Fruit fly (Drosophila melanogaster) whole organism, adult: ENCODE data around the gene Osi8.

Experiments used
- CG11617 ChIP-seq: fragments of 200-800 bp; sonication (Bioruptor generic); optimal IDR thresholded peaks from 2 replicates; lab custom pipeline; 2017; ENCODE audit warnings: mild to moderate bottlenecking, missing biosample characterization, missing genetic modification reagents, missing genetic modification characterization
- CG12768 ChIP-seq: fragments of 200-800 bp; sonication (Bioruptor generic); optimal IDR thresholded peaks from 2 replicates; lab custom pipeline; 2017; ENCODE audit warnings: missing biosample characterization, missing genetic modification characterization, mild to moderate bottlenecking, moderate library complexity, missing genetic modification reagents
- CG14711 ChIP-seq: fragments of 200-800 bp; sonication (Bioruptor generic); optimal IDR thresholded peaks from 2 replicates; lab custom pipeline; 2018; ENCODE audit warnings: missing biosample characterization, mild to moderate bottlenecking, missing genetic modification characterization, moderate library complexity
- CG1620 ChIP-seq: fragments of 200-800 bp; sonication (Bioruptor generic); optimal IDR thresholded peaks from 2 replicates; lab custom pipeline; 2016; ENCODE audit warnings: missing biosample characterization, missing genetic modification characterization
- CG33017 ChIP-seq: fragments of 200-800 bp; sonication (Bioruptor generic); optimal IDR thresholded peaks from 2 replicates; lab custom pipeline; 2018; ENCODE audit warnings: missing biosample characterization, mild to moderate bottlenecking, missing genetic modification characterization, moderate library complexity
- CG5204 ChIP-seq: fragments of 200-800 bp; sonication (Bioruptor generic); optimal IDR thresholded peaks from 2 replicates; lab custom pipeline; 2016; ENCODE audit warnings: missing biosample characterization, missing genetic modification characterization
- CG7045 ChIP-seq: fragments of 200-800 bp; sonication (Bioruptor generic); optimal IDR thresholded peaks from 2 replicates; lab custom pipeline; 2017; ENCODE audit warnings: missing biosample characterization, mild to moderate bottlenecking, missing genetic modification characterization
- CG7101 ChIP-seq: fragments of 200-800 bp; sonication (Bioruptor generic); optimal IDR thresholded peaks from 2 replicates; lab custom pipeline; 2018; ENCODE audit warnings: missing biosample characterization, mild to moderate bottlenecking, missing genetic modification characterization, moderate library complexity
- Clk ChIP-seq: fragments of 200-800 bp; sonication (Bioruptor generic); optimal IDR thresholded peaks from 2 replicates; lab custom pipeline; 2017; ENCODE audit warnings: missing biosample characterization, missing genetic modification characterization
- Crg-1 ChIP-seq: fragments of 200-800 bp; sonication (Bioruptor generic); optimal IDR thresholded peaks from 2 replicates; lab custom pipeline; 2016; ENCODE audit warnings: missing biosample characterization, missing genetic modification characterization
- Hr96 ChIP-seq: fragments of 200-800 bp; sonication (Bioruptor generic); optimal IDR thresholded peaks from 2 replicates; lab custom pipeline; 2016; ENCODE audit warnings: missing biosample characterization, missing genetic modification characterization
- Mnt ChIP-seq: fragments of 200-800 bp; sonication (Bioruptor generic); optimal IDR thresholded peaks from 2 replicates; lab custom pipeline; 2016; ENCODE audit warnings: missing biosample characterization, mild to moderate bottlenecking, missing genetic modification characterization
- bab1 ChIP-seq: fragments of 200-800 bp; sonication (Bioruptor generic); optimal IDR thresholded peaks from 3 replicates; lab custom pipeline; 2019; ENCODE audit warnings: missing biosample characterization, mild to moderate bottlenecking, missing genetic modification characterization, moderate library complexity
- cic ChIP-seq: fragments of 200-800 bp; sonication (Bioruptor generic); optimal IDR thresholded peaks from 2 replicates; lab custom pipeline; 2017; ENCODE audit warnings: missing biosample characterization, mild to moderate bottlenecking, missing genetic modification characterization, moderate library complexity
- cnc ChIP-seq, 2 experiments: fragments of >200 bp; optimal IDR thresholded peaks; 2 replicates each; lab custom pipeline; 2017
- kay ChIP-seq: fragments of 200-800 bp; sonication (Bioruptor generic); peaks from one replicate; lab custom pipeline; 2016; ENCODE audit warnings: missing biosample characterization, missing genetic modification characterization, borderline replicate concordance
- ovo ChIP-seq: fragments of 200-800 bp; sonication (Bioruptor generic); optimal IDR thresholded peaks from 2 replicates; lab custom pipeline; 2016; ENCODE audit warnings: missing biosample characterization, missing genetic modification characterization
- pad ChIP-seq: fragments of 200-800 bp; sonication (Bioruptor generic); optimal IDR thresholded peaks from 3 replicates; lab custom pipeline; 2017; ENCODE audit warnings: missing biosample characterization, missing genetic modification characterization, mild to moderate bottlenecking, moderate library complexity, missing genetic modification reagents
- tj ChIP-seq: fragments of 200-800 bp; sonication (Bioruptor generic); optimal IDR thresholded peaks from 3 replicates; lab custom pipeline; 2017; ENCODE audit warnings: missing biosample characterization, mild to moderate bottlenecking, missing genetic modification characterization, moderate library complexity
- toe ChIP-seq: fragments of 200-800 bp; sonication (Bioruptor generic); optimal IDR thresholded peaks from 2 replicates; lab custom pipeline; 2016; ENCODE audit warnings: missing biosample characterization, missing genetic modification characterization

Gene Osi8

dm6 chr3R:6265890-6266289 lies 10.9 kb downstream of the Osi8 start, which contains the start of gene Osi10b:
Osi10b (plus strand) TSS chr3R:6266190.
- no peak for TF ChIP-seq Hr96 (GFP tag; lab: Kevin White, UChicago)
- TF ChIP-seq CG5204 (GFP tag; lab: Kevin White, UChicago): no peak
- no peak for TF ChIP-seq kay (GFP tag; lab: Kevin White, UChicago)
- no peak for TF ChIP-seq CG12768 (GFP tag; lab: Kevin White, UChicago)
- no peak for TF ChIP-seq toe (GFP tag; lab: Kevin White, UChicago)
- no peak for TF ChIP-seq Mnt (GFP tag; lab: Kevin White, UChicago)
- no peak for TF ChIP-seq Crg-1 (GFP tag; lab: Kevin White, UChicago)
- TF ChIP-seq bab1: no peak
- TF ChIP-seq tj: no peak
- no peak for TF ChIP-seq cnc (optimal IDR thresholded peaks at IDR 0.05; lab: Kevin White, UChicago)

- no peak for TF ChIP-seq cic
- no peak for TF ChIP-seq CG7045 (GFP tag; lab: Kevin White, UChicago)
- TF ChIP-seq CG14711 (tag; lab: Kevin White, UChicago): no peak
- no peak for TF ChIP-seq Hr96 (GFP tag; lab: Kevin White, UChicago)
- TF ChIP-seq tj: no peak
- no peak for TF ChIP-seq CG33017 (tag; lab: Kevin White, UChicago)
These were observed 13.7 kb downstream of the Osi8 start, which contains the start of gene Osi11 for dm6 chr3R:6268657-6269056. Osi11 (minus strand) TSS chr3R:6268757.

- TF ChIP-seq Clk (no peak), Mnt (GFP tag; lab: Kevin White, UChicago) (no peak), CG33017 (tag; lab: Kevin White, UChicago) (no peak), cnc (optimal IDR thresholded peaks at IDR 0.05; lab: Kevin White, UChicago) (no peak), Hr96 (GFP tag; lab: Kevin White, UChicago) (no peak), ovo (no peak), CG11617 (GFP tag; lab: Kevin White, UChicago) (no peak), kay (GFP tag; lab: Kevin White, UChicago) (no peak), CG7101 (no peak), CG1620 (GFP tag; lab: Kevin White, UChicago) (no peak), Crg-1 (GFP tag; lab: Kevin White, UChicago) (no peak), CG7045 (GFP tag; lab: Kevin White, UChicago) (no peak), tj (no peak), CG5204 (GFP tag; lab: Kevin White, UChicago) (no peak), CG14711 (tag; lab: Kevin White, UChicago) (no peak), bab1 (no peak), CG12768 (GFP tag; lab: Kevin White, UChicago) (no peak), toe (GFP tag; lab: Kevin White, UChicago) (no peak), cic (no peak), pad (GFP tag; lab: Kevin White, UChicago) (no peak)
These were observed 15.0 kb downstream of the Osi8 start for dm6 chr3R:6269986-6270385.

dm6 chr3R:6278231-6278630 lies 23.3 kb downstream of the Osi8 start, which contains the start of gene Osi12:
Osi12 (plus strand) TSS chr3R:6278531.
- no peak for TF ChIP-seq CG11617 (GFP tag; lab: Kevin White, UChicago)

dm6 chr3R:6285100-6285499 lies 30.1 kb downstream of the Osi8 start, which contains the start of gene CG15597:
CG15597 (minus strand) TSS chr3R:6285200.
- TF ChIP-seq pad (GFP tag; lab: Kevin White, UChicago) (no peak), CG7101 (no peak), CG11617 (GFP tag; lab: Kevin White, UChicago) (no peak), ovo (no peak), bab1 (no peak), Crg-1 (GFP tag; lab: Kevin White, UChicago) (no peak), tj (no peak), Hr96 (GFP tag; lab: Kevin White, UChicago) (no peak), cic (no peak), CG1620 (GFP tag; lab: Kevin White, UChicago) (no peak), CG33017 (tag; lab: Kevin White, UChicago) (no peak), CG14711 (tag; lab: Kevin White, UChicago) (no peak), kay (GFP tag; lab: Kevin White, UChicago) (no peak), cnc (optimal IDR thresholded peaks at IDR 0.05; lab: Kevin White, UChicago) (no peak), Clk (no peak), toe (GFP tag; lab: Kevin White, UChicago) (no peak), CG12768 (GFP tag; lab: Kevin White, UChicago) (no peak), CG5204 (GFP tag; lab: Kevin White, UChicago) (no peak), Mnt (GFP tag; lab: Kevin White, UChicago) (no peak)

- TF ChIP-seq bab1: no peak
- TF ChIP-seq CG5204 (GFP tag; lab: Kevin White, UChicago): no peak
- no peak for TF ChIP-seq toe (GFP tag; lab: Kevin White, UChicago)
- TF ChIP-seq CG14711 (tag; lab: Kevin White, UChicago): no peak
- TF ChIP-seq kay (GFP tag; lab: Kevin White, UChicago): no peak
- no peak for TF ChIP-seq cnc (optimal IDR thresholded peaks at IDR 0.05; lab: Kevin White, UChicago)
- TF ChIP-seq CG12768 (GFP tag; lab: Kevin White, UChicago): no peak
- no peak for TF ChIP-seq pad (GFP tag; lab: Kevin White, UChicago)
- TF ChIP-seq ovo: no peak
- TF ChIP-seq CG7045 (GFP tag; lab: Kevin White, UChicago): no peak
- no peak for TF ChIP-seq CG11617 (GFP tag; lab: Kevin White, UChicago)
- TF ChIP-seq Clk: no peak
- TF ChIP-seq Mnt (GFP tag; lab: Kevin White, UChicago): no peak
These were observed 32.5 kb downstream of the Osi8 start, which contains the start of gene CG15594 for dm6 chr3R:6287433-6287832. CG15594 (plus strand) TSS chr3R:6287733.
